Worm (Caenorhabditis elegans) whole organism, L3 larva: ENCODE measurements around the gene maph-1.3.
"Not testable (repeated sequence)": the region's sequence is repeated elsewhere in the genome, so short reads cannot be mapped to it uniquely, and the experiment has no call there.

Source experiments
- pqm-1 ChIP-seq: fragments of 150-350 bp; optimal IDR thresholded peaks from 2 replicates; lab custom pipeline; 2017; ENCODE audit warnings: missing biosample characterization, missing genetic modification characterization, inconsistent platforms
- skn-1 ChIP-seq: fragments of 150-350 bp; optimal IDR thresholded peaks from 2 replicates; lab custom pipeline; 2014; ENCODE audit warnings: missing biosample characterization, missing genetic modification characterization

ce11 chrIII:3840279-3840678, 4.4 kb upstream of the maph-1.3 start, which contains the start of gene C36A4.11:
- not testable (repeated sequence) for TF ChIP-seq pqm-1, skn-1 (tag; lab: Kevin White, UChicago)
